Fruit fly (Drosophila melanogaster) whole organism, embryonic: ENCODE data around the gene Inx5.

Experiments used
- Abd-B ChIP-seq: fragments of 200-800 bp; sonication (Bioruptor generic); optimal IDR thresholded peaks from 2 replicates; lab custom pipeline; 2018; ENCODE audit warnings: missing biosample characterization, mild to moderate bottlenecking, missing genetic modification characterization, moderate library complexity
- BtbVII ChIP-seq: fragments of 200-800 bp; sonication (Bioruptor generic); optimal IDR thresholded peaks from 3 replicates; lab custom pipeline; 2017; ENCODE audit warnings: missing biosample characterization, mild to moderate bottlenecking, missing genetic modification characterization
- C15 ChIP-seq: fragments of 200-800 bp; sonication (Bioruptor generic); IDR thresholded peaks from 3 replicates; pipeline ENCODE4 v1.3.6; 2022; ENCODE audit warnings: missing biosample characterization, missing genetic modification characterization
- CG10147 ChIP-seq: fragments of 200-800 bp; sonication (Bioruptor generic); optimal IDR thresholded peaks from 2 replicates; lab custom pipeline; 2019; ENCODE audit warnings: missing biosample characterization, mild to moderate bottlenecking, missing genetic modification characterization, moderate library complexity
- CG10274 ChIP-seq: fragments of 200-800 bp; sonication (Bioruptor generic); optimal IDR thresholded peaks from 3 replicates; lab custom pipeline; 2017; ENCODE audit warnings: missing biosample characterization, mild to moderate bottlenecking, missing genetic modification characterization
- CG10654 ChIP-seq: fragments of 200-800 bp; sonication (Bioruptor generic); optimal IDR thresholded peaks from 2 replicates; lab custom pipeline; 2016; ENCODE audit warnings: missing biosample characterization, missing genetic modification characterization
- CG12155 ChIP-seq: fragments of 200-800 bp; sonication (Bioruptor generic); optimal IDR thresholded peaks from 3 replicates; lab custom pipeline; 2016; ENCODE audit warnings: missing biosample characterization, missing genetic modification characterization
- CG12219 ChIP-seq: fragments of 200-800 bp; sonication (Bioruptor generic); optimal IDR thresholded peaks from 3 replicates; lab custom pipeline; 2018; ENCODE audit warnings: missing biosample characterization, mild to moderate bottlenecking, missing genetic modification characterization
- CG12236 ChIP-seq: fragments of 200-800 bp; sonication (Bioruptor generic); optimal IDR thresholded peaks from 2 replicates; lab custom pipeline; 2016; ENCODE audit warnings: missing biosample characterization, missing genetic modification characterization
- CG14441 ChIP-seq: fragments of 200-800 bp; sonication (Bioruptor generic); IDR thresholded peaks from 2 replicates; pipeline ENCODE4 v1.3.6; 2022; ENCODE audit warnings: missing biosample characterization, missing genetic modification characterization
- CG1529 ChIP-seq: fragments of 200-800 bp; sonication (Bioruptor generic); optimal IDR thresholded peaks from 3 replicates; lab custom pipeline; 2018; ENCODE audit warnings: missing biosample characterization, missing genetic modification characterization
- CG1603 ChIP-seq: fragments of 200-800 bp; sonication (Bioruptor generic); optimal IDR thresholded peaks from 2 replicates; lab custom pipeline; 2019; ENCODE audit warnings: missing biosample characterization, mild to moderate bottlenecking, missing genetic modification characterization, moderate library complexity
- CG16815 ChIP-seq: fragments of 200-800 bp; sonication (Bioruptor generic); optimal IDR thresholded peaks from 3 replicates; lab custom pipeline; 2017; ENCODE audit warnings: missing biosample characterization, mild to moderate bottlenecking, missing genetic modification characterization
- CG16863 ChIP-seq: fragments of 200-800 bp; sonication (Bioruptor generic); optimal IDR thresholded peaks from 3 replicates; lab custom pipeline; 2016; ENCODE audit warnings: missing biosample characterization, missing genetic modification characterization
- CG17328 ChIP-seq: fragments of 200-800 bp; sonication (Bioruptor generic); IDR thresholded peaks from 2 replicates; pipeline ENCODE4 v1.3.6; 2022; ENCODE audit warnings: missing biosample characterization, missing genetic modification characterization
- CG17829 ChIP-seq: fragments of 200-800 bp; optimal IDR thresholded peaks from 2 replicates; lab custom pipeline; 2019; ENCODE audit warnings: missing biosample characterization, mild to moderate bottlenecking, missing genetic modification characterization, moderate library complexity
- CG17912 ChIP-seq: fragments of 200-800 bp; sonication (Bioruptor generic); optimal IDR thresholded peaks from 2 replicates; lab custom pipeline; 2018; ENCODE audit warnings: missing biosample characterization, mild to moderate bottlenecking, missing genetic modification characterization
- CG31224 ChIP-seq: fragments of 200-800 bp; sonication (Bioruptor generic); IDR thresholded peaks from 2 replicates; pipeline ENCODE4 v1.3.6; 2022; ENCODE audit warnings: missing biosample characterization, missing genetic modification characterization
- CG31365 ChIP-seq: fragments of 200-800 bp; sonication (Bioruptor generic); optimal IDR thresholded peaks from 2 replicates; lab custom pipeline; 2018; ENCODE audit warnings: missing biosample characterization, mild to moderate bottlenecking, missing genetic modification characterization
- CG31441 ChIP-seq: fragments of 200-800 bp; sonication (Bioruptor generic); IDR thresholded peaks from 2 replicates; pipeline ENCODE4 v1.3.6; 2022; ENCODE audit warnings: missing biosample characterization, missing genetic modification characterization
- CG3163 ChIP-seq: fragments of 200-800 bp; sonication (Bioruptor generic); optimal IDR thresholded peaks from 3 replicates; lab custom pipeline; 2016; ENCODE audit warnings: missing biosample characterization, missing genetic modification characterization
- CG32767 ChIP-seq: fragments of 200-800 bp; sonication (Bioruptor generic); IDR thresholded peaks from 2 replicates; pipeline ENCODE4 v1.3.6; 2022; ENCODE audit warnings: missing biosample characterization, missing genetic modification characterization
- CG4424 ChIP-seq: fragments of 200-800 bp; sonication (Bioruptor generic); optimal IDR thresholded peaks from 3 replicates; lab custom pipeline; 2016; ENCODE audit warnings: missing biosample characterization, missing genetic modification characterization
- CG4730 ChIP-seq: fragments of 200-800 bp; sonication (Bioruptor generic); IDR thresholded peaks from 2 replicates; pipeline ENCODE4 v1.3.6; 2022; ENCODE audit warnings: missing biosample characterization, missing genetic modification characterization
- CG4820 ChIP-seq: fragments of 200-800 bp; sonication (Bioruptor generic); optimal IDR thresholded peaks from 3 replicates; lab custom pipeline; 2016; ENCODE audit warnings: missing biosample characterization, missing genetic modification characterization
- CG5245 ChIP-seq: fragments of 200-800 bp; sonication (Bioruptor generic); optimal IDR thresholded peaks from 3 replicates; lab custom pipeline; 2016; ENCODE audit warnings: missing biosample characterization, missing genetic modification characterization
- CG7928 ChIP-seq: fragments of 200-800 bp; sonication (Bioruptor generic); optimal IDR thresholded peaks from 2 replicates; lab custom pipeline; 2017; ENCODE audit warnings: missing biosample characterization, mild to moderate bottlenecking, missing genetic modification characterization
- CrebB ChIP-seq: fragments of 200-800 bp; sonication (Bioruptor generic); optimal IDR thresholded peaks from 3 replicates; lab custom pipeline; 2018; ENCODE audit warnings: missing biosample characterization, mild to moderate bottlenecking, missing genetic modification characterization
- Drgx ChIP-seq: fragments of 200-800 bp; sonication (Bioruptor generic); IDR thresholded peaks from 2 replicates; pipeline ENCODE4 v1.3.6; 2022; ENCODE audit warnings: missing biosample characterization, missing genetic modification characterization
- E2f2 ChIP-seq: fragments of 200-800 bp; sonication (Bioruptor generic); IDR thresholded peaks from 2 replicates; pipeline ENCODE4 v1.3.6; 2022; ENCODE audit warnings: missing biosample characterization, missing genetic modification characterization
- Eip74EF ChIP-seq, 2 experiments: fragments of 200-800 bp in 1 of 2; fragments of >200 bp in 1 of 2; sonication (Bioruptor generic) in 1 of 2; optimal IDR thresholded peaks; 2 replicates each; lab custom pipeline; 2017 to 2019; ENCODE audit warnings: missing biosample characterization in 2 of 2, missing genetic modification characterization in 2 of 2, mild to moderate bottlenecking in 1 of 2, moderate library complexity in 1 of 2
- HHEX ChIP-seq: fragments of 200-800 bp; sonication (Bioruptor generic); optimal IDR thresholded peaks from 3 replicates; lab custom pipeline; 2017; ENCODE audit warnings: missing biosample characterization, mild to moderate bottlenecking, missing genetic modification characterization, missing genetic modification reagents
- HLH54F ChIP-seq: fragments of 200-800 bp; sonication (Bioruptor generic); optimal IDR thresholded peaks from 3 replicates; lab custom pipeline; 2016; ENCODE audit warnings: missing biosample characterization, missing genetic modification characterization
- Mes4 ChIP-seq: fragments of 200-800 bp; sonication (Bioruptor generic); optimal IDR thresholded peaks from 2 replicates; lab custom pipeline; 2016; ENCODE audit warnings: missing biosample characterization, missing genetic modification characterization
- Sox102F ChIP-seq: fragments of 200-800 bp; sonication (Bioruptor generic); optimal IDR thresholded peaks from 2 replicates; lab custom pipeline; 2018; ENCODE audit warnings: missing biosample characterization, mild to moderate bottlenecking, missing genetic modification characterization, moderate library complexity
- Vsx1 ChIP-seq: fragments of 200-800 bp; sonication (Bioruptor generic); optimal IDR thresholded peaks from 2 replicates; lab custom pipeline; 2017; ENCODE audit warnings: missing biosample characterization, mild to moderate bottlenecking, missing genetic modification characterization, missing genetic modification reagents
- ash1 ChIP-seq: fragments of 200-800 bp; sonication (Bioruptor generic); optimal IDR thresholded peaks from 2 replicates; lab custom pipeline; 2018; ENCODE audit warnings: missing biosample characterization, mild to moderate bottlenecking, missing genetic modification characterization
- chif ChIP-seq, 2 experiments: fragments of 200-800 bp; sonication (Bioruptor generic); optimal IDR thresholded peaks; 3 replicates each; lab custom pipeline; 2016; ENCODE audit warnings: missing biosample characterization in 2 of 2, missing genetic modification characterization in 2 of 2
- chn ChIP-seq: fragments of 200-800 bp; sonication (Bioruptor generic); optimal IDR thresholded peaks from 2 replicates; lab custom pipeline; 2016; ENCODE audit warnings: missing biosample characterization, missing genetic modification characterization
- hkb ChIP-seq, 2 experiments: fragments of 200-800 bp in 1 of 2; fragments of >200 bp in 1 of 2; sonication (Bioruptor generic) in 1 of 2; IDR thresholded peaks in 1 of 2; optimal IDR thresholded peaks in 1 of 2; 2 replicates each; pipeline versions ENCODE4 v1.3.6 to Lab custom; 2017 to 2022; ENCODE audit warnings: missing biosample characterization in 1 of 2, missing genetic modification characterization in 1 of 2
- ind ChIP-seq: fragments of 200-800 bp; sonication (Bioruptor generic); optimal IDR thresholded peaks from 3 replicates; lab custom pipeline; 2016; ENCODE audit warnings: missing biosample characterization, missing genetic modification characterization
- kay ChIP-seq: fragments of 200-800 bp; sonication (Bioruptor generic); optimal IDR thresholded peaks from 2 replicates; lab custom pipeline; 2016; ENCODE audit warnings: missing biosample characterization, missing genetic modification characterization
- lab ChIP-seq: fragments of 200-800 bp; sonication (Bioruptor generic); optimal IDR thresholded peaks from 3 replicates; lab custom pipeline; 2017; ENCODE audit warnings: missing biosample characterization, missing genetic modification characterization, mild to moderate bottlenecking, moderate library complexity, missing genetic modification reagents
- luna ChIP-seq: fragments of 200-800 bp; sonication (Bioruptor generic); optimal IDR thresholded peaks from 2 replicates; lab custom pipeline; 2016; ENCODE audit warnings: missing biosample characterization, missing genetic modification characterization
- nom ChIP-seq: fragments of 200-800 bp; sonication (Bioruptor generic); optimal IDR thresholded peaks from 2 replicates; lab custom pipeline; 2017; ENCODE audit warnings: missing biosample characterization, missing genetic modification characterization, mild to moderate bottlenecking, moderate library complexity, missing genetic modification reagents
- odd ChIP-seq: fragments of 200-800 bp; sonication (Bioruptor generic); optimal IDR thresholded peaks from 2 replicates; lab custom pipeline; 2017; ENCODE audit warnings: missing biosample characterization, mild to moderate bottlenecking, missing genetic modification characterization
- pho ChIP-seq: fragments of 200-800 bp; sonication (Bioruptor generic); optimal IDR thresholded peaks from 2 replicates; lab custom pipeline; 2016; ENCODE audit warnings: missing biosample characterization, missing genetic modification characterization
- sisA ChIP-seq: fragments of 200-800 bp; sonication (Bioruptor generic); IDR thresholded peaks from 2 replicates; pipeline ENCODE4 v1.3.6; 2022; ENCODE audit warnings: missing biosample characterization, missing genetic modification characterization
- trh ChIP-seq: fragments of 200-800 bp; sonication (Bioruptor generic); optimal IDR thresholded peaks from 2 replicates; lab custom pipeline; 2016; ENCODE audit warnings: missing biosample characterization, missing genetic modification characterization
- ttk ChIP-seq: fragments of 200-800 bp; sonication (Bioruptor generic); IDR thresholded peaks from 2 replicates; pipeline ENCODE4 v2.1.2; 2022; ENCODE audit warnings: missing biosample characterization, missing genetic modification characterization

Inx5 gene

DNA sequence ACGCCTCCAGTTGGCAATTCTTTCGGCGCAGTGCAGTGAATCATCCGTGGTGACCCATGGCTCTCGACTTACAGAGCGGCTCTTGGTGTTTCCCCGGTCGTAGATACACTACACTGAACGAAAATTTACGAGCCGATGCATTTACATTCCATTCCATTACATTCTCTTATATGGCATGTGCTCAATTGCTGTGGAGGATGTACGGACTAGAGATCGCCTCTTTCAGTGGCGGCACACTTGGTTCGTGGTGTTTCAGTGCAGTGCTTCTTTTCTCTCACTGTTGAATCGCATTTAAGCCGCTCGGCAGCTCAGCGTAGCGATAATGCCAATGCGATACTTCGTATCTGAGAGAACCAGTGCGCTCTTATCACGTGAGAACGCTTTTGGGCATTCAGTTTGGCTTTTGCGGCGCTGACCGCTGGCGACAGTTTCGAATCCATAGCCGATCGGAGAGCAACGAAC, 17.0 kb upstream of the Inx5 start, which contains the start of gene Mec2 (continued):
- TF ChIP-seq CG14441 (GFP tag; lab: Robert Waterston, UW) (peak; percentile 76), CG31441 (GFP tag; lab: Robert Waterston, UW) (peak; percentile 15; the same call in 1 of the 2 replicates), CG7928 (no peak), CG12155 (GFP tag; lab: Kevin White, UChicago) (peak; percentile 0), Sox102F (peak; percentile 73), E2f2 (GFP tag; lab: Robert Waterston, UW) (peak; percentile 39; the same call in 1 of the 2 replicates), ind (peak; percentile 41), hkb (optimal IDR thresholded peaks at IDR 0.05; lab: Kevin White, UChicago) (no peak), hkb (GFP tag; IDR thresholded peaks at IDR 0.05; lab: Robert Waterston, UW) (peak; percentile 55), ttk (no peak), CG10147 (no peak), pho (GFP tag; lab: Kevin White, UChicago) (peak; percentile 3), CG4424 (GFP tag; lab: Kevin White, UChicago) (no peak), kay (GFP tag; lab: Kevin White, UChicago) (peak; percentile 59), CG32767 (GFP tag; lab: Robert Waterston, UW) (peak; percentile 37; the same call in 1 of the 2 replicates), nom (GFP tag; lab: Kevin White, UChicago) (peak; percentile 12), CG16863 (peak; percentile 54), CG10274 (GFP tag; lab: Kevin White, UChicago) (no peak), CG31365 (no peak), CG4820 (GFP tag; lab: Kevin White, UChicago) (peak; percentile 24), CG10654 (GFP tag; lab: Kevin White, UChicago) (peak; percentile 13), CG17912 (no peak), HLH54F (GFP tag; lab: Kevin White, UChicago) (peak; percentile 10), C15 (no peak), lab (GFP tag; lab: Kevin White, UChicago) (peak; percentile 32), chif (GFP tag; optimal IDR thresholded peaks at IDR 0.05; lab: Kevin White, UChicago) (peak; percentile 68 to 70), CG17328 (GFP tag; lab: Robert Waterston, UW) (peak; percentile 62), trh (GFP tag; lab: Kevin White, UChicago) (no peak), CG31224 (GFP tag; lab: Robert Waterston, UW) (no peak), Vsx1 (GFP tag; lab: Kevin White, UChicago) (no peak), BtbVII (no peak), odd (GFP tag; lab: Kevin White, UChicago) (no peak), CG1603 (peak; percentile 74), ash1 (no peak), CG17829 (peak; percentile 12), Drgx (peak; percentile 72), CG5245 (GFP tag; lab: Kevin White, UChicago) (peak; percentile 40), CG1529 (GFP tag; lab: Kevin White, UChicago) (peak; percentile 12), sisA (peak; percentile 49), CG12236 (peak; percentile 3), CrebB (tag; lab: Kevin White, UChicago) (peak; percentile 29), Abd-B (GFP tag; lab: Kevin White, UChicago) (peak; percentile 33), chn (GFP tag; lab: Kevin White, UChicago) (peak; percentile 49), CG4730 (peak; percentile 31; the same call in 1 of the 2 replicates), Mes4 (GFP tag; lab: Kevin White, UChicago) (peak; percentile 17), CG3163 (peak; percentile 32), HHEX (GFP tag; lab: Kevin White, UChicago) (no peak), CG12219 (peak; percentile 49), Eip74EF (GFP tag; optimal IDR thresholded peaks at IDR 0.05; lab: Kevin White, UChicago) (peak in 1 of 2 experiments; percentile 19), CG16815 (peak; percentile 27), luna (GFP tag; lab: Kevin White, UChicago) (no peak)
